Fruit fly (Drosophila melanogaster): ENCODE data around the gene CG13004.

dm6 chrX:16871808-16872207 lies 36.5 kb upstream of the CG13004 start:
- TF ChIP-seq CG8478 (optimal IDR thresholded peaks at IDR 0.05) = no peak
- TF ChIP-seq CTCF (optimal IDR thresholded peaks at IDR 0.05) = no peak
